Worm (Caenorhabditis elegans) whole organism, midembryonic: ENCODE data around the gene sox-3.

ENCODE experiments used
- T22C8.4 ChIP-seq: fragments of 200-800 bp; sonication (Bioruptor generic); IDR thresholded peaks from 2 replicates; pipeline ENCODE4 v1.3.6; 2022; ENCODE audit warnings: missing genetic modification characterization, missing compliant biosample characterization
- cog-1 ChIP-seq: sonication (generic microtip); optimal IDR thresholded peaks from 2 replicates; lab custom pipeline; 2016; ENCODE audit warnings: missing genetic modification characterization, missing compliant biosample characterization
- flt-1 ChIP-seq: fragments of 200-800 bp; sonication (Bioruptor generic); IDR thresholded peaks from 2 replicates; pipeline ENCODE4 v1.3.6; 2022; ENCODE audit warnings: missing genetic modification characterization, missing compliant biosample characterization
- klf-2 ChIP-seq: fragments of 200-800 bp; sonication (Bioruptor generic); conservative IDR thresholded peaks from 2 replicates; pipeline ENCODE4 v1.3.6; 2022; ENCODE audit warnings: missing genetic modification reagents, missing genetic modification characterization, missing compliant biosample characterization
- med-1 ChIP-seq: sonication (generic microtip); optimal IDR thresholded peaks from 2 replicates; lab custom pipeline; 2017; ENCODE audit warnings: missing genetic modification characterization, mild to moderate bottlenecking, missing compliant biosample characterization, antibody characterized with exemption, missing genetic modification reagents; ENCODE audit not compliant: insufficient read depth
- ref-1 ChIP-seq: fragments of 200-800 bp; sonication (Bioruptor generic); conservative IDR thresholded peaks from 2 replicates; pipeline ENCODE4 v1.3.6; 2022; ENCODE audit warnings: missing genetic modification reagents, missing genetic modification characterization, missing compliant biosample characterization
- tab-1 ChIP-seq: fragments of 200-800 bp; sonication (Bioruptor generic); IDR thresholded peaks from 2 replicates; pipeline ENCODE4 v1.3.6; 2022; ENCODE audit warnings: missing genetic modification characterization, missing compliant biosample characterization
- ztf-23 ChIP-seq: fragments of 200-800 bp; sonication (Bioruptor generic); IDR thresholded peaks from 2 replicates; pipeline ENCODE4 v1.3.6; 2022; ENCODE audit warnings: missing genetic modification reagents, missing genetic modification characterization, missing compliant biosample characterization
- ztf-29 ChIP-seq: fragments of 200-800 bp; sonication (Bioruptor generic); IDR thresholded peaks from 2 replicates; pipeline ENCODE4 v1.3.6; 2022; ENCODE audit warnings: missing genetic modification reagents, missing genetic modification characterization, missing compliant biosample characterization

Gene sox-3

DNA sequence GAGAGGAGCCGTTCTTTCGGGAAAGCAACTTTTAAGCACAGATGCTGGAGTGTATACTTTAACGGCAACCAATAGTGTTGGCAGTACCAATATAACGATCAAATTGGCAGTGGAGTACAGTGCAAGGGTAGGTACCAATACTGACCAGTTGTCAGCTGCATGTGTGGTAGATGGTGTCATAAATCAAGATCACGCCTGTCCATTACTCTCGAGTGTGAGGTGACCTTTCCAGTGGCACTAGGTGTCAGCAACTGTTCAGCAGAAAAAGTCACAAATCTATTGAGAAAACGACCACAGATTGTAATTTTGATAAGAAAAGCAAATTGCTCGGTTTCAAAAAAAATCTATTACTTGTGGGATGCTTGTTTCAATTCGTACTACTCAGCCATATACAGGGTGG is 33.4 kb downstream of the sox-3 start:
- TF ChIP-seq ztf-29 (GFP tag; lab: Robert Waterston, UW): no peak
- no peak for TF ChIP-seq flt-1 (GFP tag; lab: Robert Waterston, UW)
- TF ChIP-seq ref-1 (GFP tag; lab: Robert Waterston, UW): no peak
- TF ChIP-seq T22C8.4: no peak
- no peak for TF ChIP-seq ztf-23 (GFP tag; lab: Robert Waterston, UW)
- no peak for TF ChIP-seq tab-1
- TF ChIP-seq klf-2: no peak
- TF ChIP-seq med-1 (GFP tag; lab: Kevin White, UChicago): no peak
- TF ChIP-seq cog-1 (tag; lab: Kevin White, UChicago): no peak

- TF ChIP-seq tab-1: no peak
- no peak for TF ChIP-seq ref-1 (GFP tag; lab: Robert Waterston, UW)
- TF ChIP-seq med-1 (GFP tag; lab: Kevin White, UChicago): no peak
- no peak for TF ChIP-seq T22C8.4
- no peak for TF ChIP-seq ztf-29 (GFP tag; lab: Robert Waterston, UW)
- TF ChIP-seq cog-1 (tag; lab: Kevin White, UChicago): no peak
- no peak for TF ChIP-seq flt-1 (GFP tag; lab: Robert Waterston, UW)
- no peak for TF ChIP-seq klf-2
- TF ChIP-seq ztf-23 (GFP tag; lab: Robert Waterston, UW): no peak
These were observed 35.4 kb downstream of the sox-3 start for ce11 chrX:14657445-14657844.

DNA sequence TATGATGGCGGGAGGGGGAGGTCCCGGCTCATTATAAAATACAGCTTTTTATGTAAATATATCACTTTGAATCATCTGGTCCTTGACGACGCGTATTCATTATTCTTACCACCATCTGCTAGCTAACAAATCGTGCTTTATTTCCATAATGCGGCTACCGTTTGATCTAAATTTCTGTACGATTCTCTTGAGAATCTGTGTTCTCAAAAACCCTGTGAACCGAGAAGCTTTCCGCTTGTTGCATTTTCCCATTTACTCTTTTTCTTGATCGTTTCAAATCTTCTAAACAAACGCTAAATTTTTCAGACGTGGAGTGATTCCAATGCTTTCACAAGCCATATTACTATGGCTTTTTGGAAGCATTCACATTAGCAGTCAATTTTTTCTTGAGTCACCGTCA is 38.1 kb downstream of the sox-3 start, which contains the start of gene syg-2:
Gene syg-2 (plus strand): TSS at position 301 of the 400 bp plus-strand sequence.
- TF ChIP-seq flt-1 (GFP tag; lab: Robert Waterston, UW): no peak
- no peak for TF ChIP-seq ztf-23 (GFP tag; lab: Robert Waterston, UW)
- TF ChIP-seq T22C8.4: no peak
- no peak for TF ChIP-seq klf-2
- no peak for TF ChIP-seq cog-1 (tag; lab: Kevin White, UChicago)
- no peak for TF ChIP-seq ref-1 (GFP tag; lab: Robert Waterston, UW)
- no peak for TF ChIP-seq med-1 (GFP tag; lab: Kevin White, UChicago)
- TF ChIP-seq tab-1: no peak
- no peak for TF ChIP-seq ztf-29 (GFP tag; lab: Robert Waterston, UW)

ce11 chrX:14653486-14653885 is 39.3 kb downstream of the sox-3 start:
- TF ChIP-seq T22C8.4: no peak
- no peak for TF ChIP-seq ztf-29 (GFP tag; lab: Robert Waterston, UW)
- TF ChIP-seq med-1 (GFP tag; lab: Kevin White, UChicago): no peak
- no peak for TF ChIP-seq cog-1 (tag; lab: Kevin White, UChicago)
- no peak for TF ChIP-seq flt-1 (GFP tag; lab: Robert Waterston, UW)
- no peak for TF ChIP-seq ztf-23 (GFP tag; lab: Robert Waterston, UW)
- no peak for TF ChIP-seq klf-2

- TF ChIP-seq ref-1 (GFP tag; lab: Robert Waterston, UW): no peak
These were observed 40.7 kb downstream of the sox-3 start for ce11 chrX:14652058-14652457.

- TF ChIP-seq T22C8.4 (no peak), ref-1 (GFP tag; lab: Robert Waterston, UW) (no peak), med-1 (GFP tag; lab: Kevin White, UChicago) (no peak), tab-1 (no peak), cog-1 (tag; lab: Kevin White, UChicago) (no peak), ztf-29 (GFP tag; lab: Robert Waterston, UW) (no peak), flt-1 (GFP tag; lab: Robert Waterston, UW) (no peak), ztf-23 (GFP tag; lab: Robert Waterston, UW) (no peak), klf-2 (no peak)
These were observed 43.6 kb downstream of the sox-3 start for ce11 chrX:14649224-14649623.

DNA sequence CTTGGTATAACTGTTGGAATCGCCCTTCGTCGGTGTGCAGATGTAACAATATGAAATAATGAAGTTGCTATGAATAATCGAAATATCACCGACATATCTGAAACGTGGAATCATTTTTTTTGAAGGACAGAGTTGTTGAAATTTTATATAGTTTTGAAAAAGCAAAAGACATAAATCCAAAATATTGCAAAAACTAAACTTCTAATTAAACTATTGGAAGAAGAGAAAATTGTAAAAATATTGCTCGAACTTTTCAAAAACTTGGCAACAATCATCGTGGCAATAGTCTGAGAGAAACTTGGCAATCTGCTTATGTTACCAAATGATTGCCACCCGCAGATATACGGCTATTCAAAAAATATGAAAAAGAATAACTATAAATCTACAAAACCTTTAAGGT is 47.4 kb downstream of the sox-3 start, which contains the start of gene F54E4.4:
Gene F54E4.4 (minus strand): TSS at position 101 of the 400 bp plus-strand sequence.
- TF ChIP-seq flt-1 (GFP tag; lab: Robert Waterston, UW) (no peak), med-1 (GFP tag; lab: Kevin White, UChicago) (no peak), cog-1 (tag; lab: Kevin White, UChicago) (no peak), ztf-23 (GFP tag; lab: Robert Waterston, UW) (no peak), T22C8.4 (no peak), ztf-29 (GFP tag; lab: Robert Waterston, UW) (no peak), ref-1 (GFP tag; lab: Robert Waterston, UW) (no peak), tab-1 (no peak), klf-2 (no peak)
